Worm (Caenorhabditis elegans) whole organism, L1 larva: ENCODE data around the gene rpl-36.A.

ENCODE experiments used
- lir-3 ChIP-seq: sonication (generic microtip); optimal IDR thresholded peaks from 2 replicates; lab custom pipeline; 2016; ENCODE audit warnings: mild to moderate bottlenecking, missing genetic modification characterization, moderate library complexity, missing compliant biosample characterization; ENCODE audit not compliant: poor library complexity
- nhr-77 ChIP-seq: fragments of 150-350 bp; optimal IDR thresholded peaks from 2 replicates; lab custom pipeline; 2014; ENCODE audit warnings: missing biosample characterization, missing genetic modification characterization

DNA sequence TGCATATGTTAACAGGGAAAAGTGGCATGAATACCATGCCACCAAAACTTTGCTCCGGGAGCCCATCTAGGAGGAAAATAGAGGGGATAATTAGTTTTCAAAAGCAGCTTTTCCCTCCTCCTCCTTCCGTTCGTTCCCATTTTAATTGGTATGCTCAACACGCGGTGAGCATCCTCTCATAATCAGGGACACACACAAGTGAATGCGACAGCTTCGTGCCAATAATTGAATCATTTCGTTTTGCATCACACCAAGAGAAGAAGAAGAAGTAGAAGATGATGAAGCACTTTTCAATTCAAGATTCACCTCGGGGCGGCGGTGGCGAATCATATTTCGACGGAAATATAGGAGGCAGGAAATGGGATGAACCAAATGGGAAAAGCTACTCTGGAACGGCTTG, 8.9 kb downstream of the rpl-36.A start:
- TF ChIP-seq lir-3 (tag; lab: Kevin White, UChicago) (no peak), nhr-77 (tag; lab: Kevin White, UChicago) (no peak)
